Fruit fly (Drosophila melanogaster) whole organism, embryonic: ENCODE data around the gene Spn28Dc.
A peak's percentile ranks its signal among the peaks of the same experiment; 100 is the strongest.

ENCODE experiments used
- Asciz ChIP-seq: fragments of 200-800 bp; sonication (Bioruptor generic); optimal IDR thresholded peaks from 2 replicates; lab custom pipeline; 2017; ENCODE audit warnings: missing biosample characterization, mild to moderate bottlenecking, missing genetic modification characterization, missing genetic modification reagents
- B-H1 ChIP-seq: fragments of 200-800 bp; sonication (Bioruptor generic); IDR thresholded peaks from 3 replicates; pipeline ENCODE4 v1.3.6; 2022; ENCODE audit warnings: missing biosample characterization, missing genetic modification characterization
- CG10431 ChIP-seq: fragments of 200-800 bp; sonication (Bioruptor generic); optimal IDR thresholded peaks from 3 replicates; lab custom pipeline; 2018; ENCODE audit warnings: missing biosample characterization, mild to moderate bottlenecking, missing genetic modification characterization
- CG11093 ChIP-seq: fragments of 200-800 bp; sonication (Bioruptor generic); IDR thresholded peaks from 3 replicates; pipeline ENCODE4 v1.3.6; 2022; ENCODE audit warnings: missing biosample characterization, missing genetic modification characterization
- CG12104 ChIP-seq: fragments of 200-800 bp; sonication (Bioruptor generic); optimal IDR thresholded peaks from 3 replicates; lab custom pipeline; 2016; ENCODE audit warnings: missing biosample characterization, missing genetic modification characterization
- CG12769 ChIP-seq: fragments of 200-800 bp; sonication (Bioruptor generic); optimal IDR thresholded peaks from 2 replicates; lab custom pipeline; 2019; ENCODE audit warnings: missing biosample characterization, mild to moderate bottlenecking, missing genetic modification characterization, moderate library complexity
- CG13123 ChIP-seq: fragments of 200-800 bp; sonication (Bioruptor generic); optimal IDR thresholded peaks from 2 replicates; lab custom pipeline; 2016; ENCODE audit warnings: missing biosample characterization, missing genetic modification characterization
- CG13424 ChIP-seq: fragments of 200-800 bp; sonication (Bioruptor generic); optimal IDR thresholded peaks from 2 replicates; lab custom pipeline; 2019; ENCODE audit warnings: missing biosample characterization, mild to moderate bottlenecking, missing genetic modification characterization, moderate library complexity
- CG15269 ChIP-seq: fragments of 200-800 bp; sonication (Bioruptor generic); optimal IDR thresholded peaks from 2 replicates; lab custom pipeline; 2018; ENCODE audit warnings: missing biosample characterization, mild to moderate bottlenecking, missing genetic modification characterization, moderate library complexity
- CG17361 ChIP-seq: fragments of 200-800 bp; sonication (Bioruptor generic); IDR thresholded peaks from 3 replicates; pipeline ENCODE4 v1.3.6; 2022; ENCODE audit warnings: missing biosample characterization, missing genetic modification characterization
- CG2120 ChIP-seq: fragments of 200-800 bp; sonication (Bioruptor generic); optimal IDR thresholded peaks from 3 replicates; lab custom pipeline; 2016; ENCODE audit warnings: missing biosample characterization, missing genetic modification characterization
- CG30431 ChIP-seq: fragments of 200-800 bp; sonication (Bioruptor generic); optimal IDR thresholded peaks from 2 replicates; lab custom pipeline; 2017; ENCODE audit warnings: missing biosample characterization, missing genetic modification characterization
- CG3407 ChIP-seq: fragments of 200-800 bp; sonication (Bioruptor generic); optimal IDR thresholded peaks from 2 replicates; lab custom pipeline; 2018; ENCODE audit warnings: missing biosample characterization, mild to moderate bottlenecking, missing genetic modification characterization
- CG4730 ChIP-seq: fragments of 200-800 bp; sonication (Bioruptor generic); IDR thresholded peaks from 2 replicates; pipeline ENCODE4 v1.3.6; 2022; ENCODE audit warnings: missing biosample characterization, missing genetic modification characterization
- CG6254 ChIP-seq: fragments of 200-800 bp; sonication (Bioruptor generic); optimal IDR thresholded peaks from 3 replicates; lab custom pipeline; 2017; ENCODE audit warnings: mild to moderate bottlenecking, missing biosample characterization, missing genetic modification reagents, missing genetic modification characterization
- CG7556 ChIP-seq: fragments of 200-800 bp; sonication (Bioruptor generic); optimal IDR thresholded peaks from 2 replicates; lab custom pipeline; 2017; ENCODE audit warnings: missing biosample characterization, mild to moderate bottlenecking, missing genetic modification characterization
- CG7839 ChIP-seq: fragments of 200-800 bp; sonication (Bioruptor generic); optimal IDR thresholded peaks from 3 replicates; lab custom pipeline; 2018; ENCODE audit warnings: missing biosample characterization, mild to moderate bottlenecking, missing genetic modification characterization, moderate library complexity
- CG9437 ChIP-seq: fragments of 200-800 bp; sonication (Bioruptor generic); optimal IDR thresholded peaks from 2 replicates; lab custom pipeline; 2018; ENCODE audit warnings: missing biosample characterization, mild to moderate bottlenecking, missing genetic modification characterization
- CG9797 ChIP-seq: fragments of 200-800 bp; sonication (Bioruptor generic); optimal IDR thresholded peaks from 3 replicates; lab custom pipeline; 2018; ENCODE audit warnings: missing biosample characterization, mild to moderate bottlenecking, missing genetic modification characterization
- Dfd ChIP-seq, 2 experiments: fragments of >200 bp; optimal IDR thresholded peaks; 2 replicates each; lab custom pipeline; 2017; ENCODE audit warnings: missing biosample characterization in 2 of 2, missing genetic modification characterization in 2 of 2
- Ets65A ChIP-seq: fragments of 200-800 bp; sonication (Bioruptor generic); peaks from one replicate; lab custom pipeline; 2016; ENCODE audit warnings: missing biosample characterization, missing genetic modification characterization
- HLH54F ChIP-seq: fragments of 200-800 bp; sonication (Bioruptor generic); optimal IDR thresholded peaks from 3 replicates; lab custom pipeline; 2016; ENCODE audit warnings: missing biosample characterization, missing genetic modification characterization
- Jarid2 ChIP-seq: fragments of 200-800 bp; sonication (Bioruptor generic); optimal IDR thresholded peaks from 3 replicates; lab custom pipeline; 2017; ENCODE audit warnings: mild to moderate bottlenecking, missing biosample characterization, missing genetic modification reagents, missing genetic modification characterization
- NC2α ChIP-seq: fragments of 200-800 bp; sonication (Bioruptor generic); optimal IDR thresholded peaks from 2 replicates; lab custom pipeline; 2016; ENCODE audit warnings: missing biosample characterization, missing genetic modification characterization
- Nf-YA ChIP-seq: fragments of 200-800 bp; sonication (Bioruptor generic); IDR thresholded peaks from 2 replicates; pipeline ENCODE4 v1.3.6; 2022; ENCODE audit warnings: missing biosample characterization, missing genetic modification characterization
- Taf1 ChIP-seq: fragments of 200-800 bp; sonication (Bioruptor generic); IDR thresholded peaks from 2 replicates; pipeline ENCODE4 v1.3.6; 2022; ENCODE audit warnings: missing biosample characterization, missing genetic modification characterization
- ato ChIP-seq: fragments of 200-800 bp; sonication (Bioruptor generic); IDR thresholded peaks from 2 replicates; pipeline ENCODE4 v1.3.6; 2022; ENCODE audit warnings: missing biosample characterization, missing genetic modification characterization; ENCODE audit not compliant: partially characterized antibody
- bowl ChIP-seq: fragments of 200-800 bp; sonication (Bioruptor generic); IDR thresholded peaks from 2 replicates; pipeline ENCODE4 v1.3.6; 2022; ENCODE audit warnings: missing biosample characterization, missing genetic modification characterization
- bsh ChIP-seq, 2 experiments: fragments of 200-800 bp; sonication (Bioruptor generic); optimal IDR thresholded peaks; 2 replicates each; lab custom pipeline; 2017 to 2018; ENCODE audit warnings: mild to moderate bottlenecking in 2 of 2, missing biosample characterization in 2 of 2, missing genetic modification characterization in 2 of 2, moderate library complexity in 1 of 2
- eve ChIP-seq, 2 experiments: fragments of >200 bp; optimal IDR thresholded peaks; 2 replicates each; lab custom pipeline; 2017; ENCODE audit warnings: missing biosample characterization in 2 of 2, missing genetic modification characterization in 2 of 2
- gro ChIP-seq: fragments of 200-800 bp; sonication (Bioruptor generic); optimal IDR thresholded peaks from 2 replicates; lab custom pipeline; 2016; ENCODE audit warnings: missing biosample characterization, missing genetic modification characterization
- gsb ChIP-seq: fragments of 200-800 bp; sonication (Bioruptor generic); IDR thresholded peaks from 2 replicates; pipeline ENCODE4 v1.3.6; 2022; ENCODE audit warnings: missing biosample characterization, missing genetic modification characterization
- hb ChIP-seq: fragments of 200-800 bp; sonication (Bioruptor generic); IDR thresholded peaks from 3 replicates; pipeline ENCODE4 v1.3.6; 2022; ENCODE audit warnings: missing biosample characterization, missing genetic modification characterization; ENCODE audit not compliant: partially characterized antibody
- hth ChIP-seq: fragments of >200 bp; optimal IDR thresholded peaks from 2 replicates; lab custom pipeline; 2017; ENCODE audit warnings: inconsistent platforms
- insv ChIP-seq, 2 experiments: fragments of 200-800 bp; sonication (Bioruptor generic); optimal IDR thresholded peaks; 3 replicates each; lab custom pipeline; 2016 to 2018; ENCODE audit warnings: missing biosample characterization in 2 of 2, missing genetic modification characterization in 2 of 2
- jigr1 ChIP-seq: fragments of 200-800 bp; sonication (Bioruptor generic); IDR thresholded peaks from 3 replicates; pipeline ENCODE4 v1.3.6; 2022; ENCODE audit warnings: missing biosample characterization, missing genetic modification characterization
- otp ChIP-seq: fragments of 200-800 bp; sonication (Bioruptor generic); IDR thresholded peaks from 3 replicates; pipeline ENCODE4, ENCODE4 v1.3.6; 2022; ENCODE audit warnings: missing biosample characterization, missing genetic modification characterization
- pho ChIP-seq: fragments of 200-800 bp; sonication (Bioruptor generic); optimal IDR thresholded peaks from 2 replicates; lab custom pipeline; 2016; ENCODE audit warnings: missing biosample characterization, missing genetic modification characterization
- phol ChIP-seq: fragments of 200-800 bp; sonication (Bioruptor generic); optimal IDR thresholded peaks from 3 replicates; lab custom pipeline; 2018; ENCODE audit warnings: missing biosample characterization, mild to moderate bottlenecking, missing genetic modification characterization, moderate library complexity
- scrt ChIP-seq: fragments of 200-800 bp; sonication (Bioruptor generic); optimal IDR thresholded peaks from 2 replicates; lab custom pipeline; 2018; ENCODE audit warnings: missing biosample characterization, mild to moderate bottlenecking, missing genetic modification characterization, moderate library complexity
- slbo ChIP-seq: fragments of 200-800 bp; sonication (Bioruptor generic); IDR thresholded peaks from 2 replicates; pipeline ENCODE4 v1.3.6; 2022; ENCODE audit warnings: missing biosample characterization, missing genetic modification characterization
- slp2 ChIP-seq: fragments of 200-800 bp; sonication (Bioruptor generic); optimal IDR thresholded peaks from 2 replicates; lab custom pipeline; 2016; ENCODE audit warnings: missing biosample characterization, missing genetic modification characterization
- sr ChIP-seq: fragments of 200-800 bp; sonication (Bioruptor generic); IDR thresholded peaks from 3 replicates; pipeline ENCODE4 v1.3.6; 2022; ENCODE audit warnings: missing biosample characterization, missing genetic modification characterization
- stwl ChIP-seq: fragments of 200-800 bp; sonication (Bioruptor generic); optimal IDR thresholded peaks from 3 replicates; lab custom pipeline; 2018; ENCODE audit warnings: missing biosample characterization, mild to moderate bottlenecking, missing genetic modification characterization, moderate library complexity
- tup ChIP-seq: fragments of 200-800 bp; sonication (Bioruptor generic); optimal IDR thresholded peaks from 2 replicates; lab custom pipeline; 2016; ENCODE audit warnings: missing biosample characterization, mild to moderate bottlenecking, missing genetic modification characterization, moderate library complexity
- unc-4 ChIP-seq: fragments of 200-800 bp; sonication (Bioruptor generic); IDR thresholded peaks from 2 replicates; pipeline ENCODE4 v1.3.6; 2022; ENCODE audit warnings: missing biosample characterization, missing genetic modification characterization; ENCODE audit not compliant: partially characterized antibody
- usp ChIP-seq: fragments of >200 bp; optimal IDR thresholded peaks from 2 replicates; lab custom pipeline; 2017; ENCODE audit warnings: missing biosample characterization, missing genetic modification characterization
- yki ChIP-seq: fragments of >200 bp; optimal IDR thresholded peaks from 3 replicates; lab custom pipeline; 2018
- z ChIP-seq: fragments of 200-800 bp; sonication (Bioruptor generic); IDR thresholded peaks from 3 replicates; pipeline ENCODE4 v1.3.6; 2022; ENCODE audit warnings: missing biosample characterization, missing genetic modification characterization

Spn28Dc gene

DNA sequence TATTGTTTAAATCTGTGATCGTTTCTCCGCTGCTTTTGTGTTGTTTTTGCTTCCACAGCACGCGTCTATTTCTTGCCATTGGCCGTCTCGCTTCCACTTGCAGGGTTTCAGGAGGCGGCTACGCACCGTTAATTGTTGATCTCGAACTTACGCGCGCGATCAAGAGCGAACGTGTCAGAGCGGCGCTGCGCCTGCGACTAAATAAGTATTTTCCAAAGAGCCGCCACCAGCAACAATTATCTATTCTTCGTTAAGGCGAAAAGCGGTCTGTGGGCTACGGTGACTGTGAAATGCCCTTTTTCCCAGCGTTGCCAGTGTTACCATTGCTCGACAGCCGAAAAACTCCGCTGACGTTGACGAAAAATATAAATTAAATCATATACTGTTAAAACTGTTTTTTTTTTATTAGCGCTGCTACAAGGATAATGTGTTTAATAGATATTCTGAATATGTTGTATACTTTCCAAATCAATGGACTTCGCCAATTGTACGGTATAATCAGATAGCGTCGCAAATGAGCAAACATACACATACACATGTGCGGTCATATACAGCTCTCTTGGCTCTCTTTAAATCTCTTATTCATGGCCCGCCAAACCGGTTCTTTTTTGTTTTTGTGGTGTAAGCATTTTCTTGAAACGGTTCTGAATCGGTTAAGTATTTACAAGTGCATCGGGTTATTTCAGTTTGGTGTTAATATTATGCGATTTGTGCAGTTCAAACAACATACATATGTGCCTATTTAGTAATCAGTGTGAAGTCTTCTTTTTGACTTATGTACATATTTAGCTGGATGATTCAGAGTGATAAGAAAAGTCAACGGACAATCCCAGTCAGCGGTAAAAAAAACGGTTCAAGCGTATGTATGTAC is 12.8 kb downstream of the Spn28Dc start, which contains the start of gene pes (continued):
- TF ChIP-seq CG12769 (tag; lab: Kevin White, UChicago) (peak; percentile 50), stwl (tag; lab: Kevin White, UChicago) (peak; percentile 20), ato (no peak), HLH54F (peak; percentile 78), yki (lab: Kevin White, UChicago) (peak; percentile 25), CG7556 (peak; percentile 82), Jarid2 (GFP tag; lab: Kevin White, UChicago) (peak; percentile 95), eve (GFP tag; optimal IDR thresholded peaks at IDR 0.05; lab: Kevin White, UChicago) (peak in 1 of 2 experiments; percentile 95), Asciz (GFP tag; lab: Kevin White, UChicago) (peak; percentile 60), bsh (GFP tag; optimal IDR thresholded peaks at IDR 0.05; lab: Kevin White, UChicago) (peak; percentile 8 to 86), CG17361 (peak; percentile 96), CG6254 (peak; percentile 86), CG15269 (tag; lab: Kevin White, UChicago) (peak; percentile 29), CG4730 (GFP tag; lab: Robert Waterston, UW) (peak; percentile 87), gsb (peak; percentile 84), CG30431 (GFP tag; lab: Kevin White, UChicago) (peak; percentile 83), sr (GFP tag; lab: Robert Waterston, UW) (peak; percentile 46; the same call in 2 of the 3 replicates), CG11093 (GFP tag; lab: Robert Waterston, UW) (peak; percentile 92), B-H1 (GFP tag; lab: Robert Waterston, UW) (peak; percentile 86), otp (peak; percentile 86), bowl (GFP tag; lab: Robert Waterston, UW) (0 out of 2 replicates have a peak, but pooled peaks have one; percentile 50), pho (peak; percentile 82), Nf-YA (GFP tag; lab: Robert Waterston, UW) (peak; percentile 86), hb (no peak), Ets65A (peak; percentile 98), CG13123 (GFP tag; lab: Kevin White, UChicago) (peak; percentile 52), usp (no peak), NC2α (GFP tag; lab: Kevin White, UChicago) (peak; percentile 39), slp2 (GFP tag; lab: Kevin White, UChicago) (no peak), scrt (GFP tag; lab: Kevin White, UChicago) (peak; percentile 93), CG9437 (GFP tag; lab: Kevin White, UChicago) (peak; percentile 52), CG3407 (GFP tag; lab: Kevin White, UChicago) (peak; percentile 36), CG9797 (GFP tag; lab: Kevin White, UChicago) (peak; percentile 62), unc-4 (GFP tag; lab: Robert Waterston, UW) (0 out of 2 replicates have a peak, but pooled peaks have one; percentile 31), CG7839 (tag; lab: Kevin White, UChicago) (peak; percentile 96), gro (GFP tag; lab: Kevin White, UChicago) (peak; percentile 92), tup (GFP tag; lab: Kevin White, UChicago) (peak; percentile 90), Taf1 (GFP tag; lab: Robert Waterston, UW) (peak; percentile 88), CG12104 (GFP tag; lab: Kevin White, UChicago) (peak; percentile 85), CG13424 (tag; lab: Kevin White, UChicago) (peak; percentile 20), hth (lab: Kevin White, UChicago) (no peak), z (GFP tag; lab: Robert Waterston, UW) (no peak), Dfd (GFP tag; optimal IDR thresholded peaks at IDR 0.05; lab: Kevin White, UChicago) (no peak), CG2120 (GFP tag; lab: Kevin White, UChicago) (peak; percentile 65), phol (tag; lab: Kevin White, UChicago) (peak; percentile 93), slbo (GFP tag; lab: Robert Waterston, UW) (peak; percentile 92), insv (GFP tag; optimal IDR thresholded peaks at IDR 0.05; lab: Kevin White, UChicago) (peak in 1 of 2 experiments; percentile 76), jigr1 (GFP tag; lab: Robert Waterston, UW) (peak; percentile 72; the same call in 1 of the 3 replicates), CG10431 (GFP tag; lab: Kevin White, UChicago) (peak; percentile 9)
